Fruit fly (Drosophila melanogaster) whole organism, adult: ENCODE measurements around the gene CG31922.

Source experiments
- CG5204 ChIP-seq: fragments of 200-800 bp; sonication (Bioruptor generic); optimal IDR thresholded peaks from 2 replicates; lab custom pipeline; 2016; ENCODE audit warnings: missing biosample characterization, missing genetic modification characterization
- bab1 ChIP-seq: fragments of 200-800 bp; sonication (Bioruptor generic); optimal IDR thresholded peaks from 3 replicates; lab custom pipeline; 2019; ENCODE audit warnings: missing biosample characterization, mild to moderate bottlenecking, missing genetic modification characterization, moderate library complexity
- ovo ChIP-seq: fragments of 200-800 bp; sonication (Bioruptor generic); optimal IDR thresholded peaks from 2 replicates; lab custom pipeline; 2016; ENCODE audit warnings: missing biosample characterization, missing genetic modification characterization

DNA sequence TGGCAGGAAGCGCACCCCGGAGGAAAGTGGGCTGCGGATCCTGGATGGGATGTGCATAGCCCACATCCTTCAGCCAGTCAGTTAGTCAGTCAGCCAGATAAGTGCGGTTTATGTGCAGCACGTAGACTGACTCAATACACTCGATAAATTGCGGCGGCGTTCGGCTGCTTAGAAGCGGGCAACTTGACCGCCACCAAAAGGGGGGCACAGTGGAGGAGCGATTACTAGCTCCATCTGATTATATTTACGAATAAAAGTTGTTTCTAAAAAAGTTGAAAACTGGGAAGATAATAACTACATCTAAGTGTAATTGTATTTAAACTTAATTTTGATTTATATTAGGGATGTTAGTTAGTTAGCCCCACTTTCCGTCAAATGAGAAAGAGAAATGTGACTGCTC, 32.5 kb downstream of the CG31922 start:
- TF ChIP-seq bab1 (GFP tag; lab: Kevin White, UChicago) = no peak
- no peak for TF ChIP-seq ovo (GFP tag; lab: Kevin White, UChicago)
- TF ChIP-seq CG5204 (GFP tag; lab: Kevin White, UChicago) = no peak
